Fruit fly (Drosophila melanogaster) whole organism, embryonic: Measurements from ENCODE around the gene CG4218.

ENCODE experiments used
- CG10147 ChIP-seq: fragments of 200-800 bp; sonication (Bioruptor generic); optimal IDR thresholded peaks from 2 replicates; lab custom pipeline; 2019; ENCODE audit warnings: missing biosample characterization, mild to moderate bottlenecking, missing genetic modification characterization, moderate library complexity
- CG10366 ChIP-seq: fragments of 200-800 bp; sonication (Bioruptor generic); IDR thresholded peaks from 2 replicates; pipeline ENCODE4 v1.3.6; 2022; ENCODE audit warnings: missing biosample characterization, missing genetic modification characterization
- CG14050 ChIP-seq: fragments of 200-800 bp; sonication (Bioruptor generic); IDR thresholded peaks from 3 replicates; pipeline ENCODE4 v1.3.6; 2022; ENCODE audit warnings: missing biosample characterization, missing genetic modification characterization
- CG3407 ChIP-seq: fragments of 200-800 bp; sonication (Bioruptor generic); optimal IDR thresholded peaks from 2 replicates; lab custom pipeline; 2018; ENCODE audit warnings: missing biosample characterization, mild to moderate bottlenecking, missing genetic modification characterization
- Doc3 ChIP-seq: fragments of 200-800 bp; sonication (Bioruptor generic); IDR thresholded peaks from 3 replicates; pipeline ENCODE4 v1.3.6; 2022; ENCODE audit warnings: missing biosample characterization, missing genetic modification characterization; ENCODE audit not compliant: partially characterized antibody
- Gug ChIP-seq: fragments of 200-800 bp; sonication (Bioruptor generic); IDR thresholded peaks from 4 replicates; pipeline ENCODE4 v1.3.6; 2022; ENCODE audit warnings: missing biosample characterization, missing genetic modification characterization
- NfI ChIP-seq: fragments of 200-800 bp; sonication (Bioruptor generic); optimal IDR thresholded peaks from 3 replicates; lab custom pipeline; 2018; ENCODE audit warnings: missing biosample characterization, mild to moderate bottlenecking, missing genetic modification characterization, moderate library complexity
- Ssrp ChIP-seq: fragments of 200-800 bp; sonication (Bioruptor generic); optimal IDR thresholded peaks from 2 replicates; lab custom pipeline; 2018; ENCODE audit warnings: missing biosample characterization, mild to moderate bottlenecking, missing genetic modification characterization, moderate library complexity
- cwo ChIP-seq: fragments of 200-800 bp; sonication (Bioruptor generic); optimal IDR thresholded peaks from 3 replicates; lab custom pipeline; 2017; ENCODE audit warnings: missing biosample characterization, missing genetic modification characterization, mild to moderate bottlenecking, moderate library complexity, missing genetic modification reagents
- dysf ChIP-seq: fragments of 200-800 bp; sonication (Bioruptor generic); IDR thresholded peaks from 3 replicates; pipeline ENCODE4 v1.3.6; 2022; ENCODE audit warnings: missing biosample characterization, missing genetic modification characterization
- gem ChIP-seq: fragments of 200-800 bp; sonication (Bioruptor generic); optimal IDR thresholded peaks from 2 replicates; lab custom pipeline; 2019; ENCODE audit warnings: missing biosample characterization, mild to moderate bottlenecking, missing genetic modification characterization, moderate library complexity
- kni ChIP-seq: fragments of 200-800 bp; sonication (Bioruptor generic); optimal IDR thresholded peaks from 3 replicates; lab custom pipeline; 2017; ENCODE audit warnings: mild to moderate bottlenecking, missing biosample characterization, missing genetic modification reagents, missing genetic modification characterization
- nau ChIP-seq: fragments of 200-800 bp; sonication (Bioruptor generic); optimal IDR thresholded peaks from 3 replicates; lab custom pipeline; 2017; ENCODE audit warnings: missing biosample characterization, mild to moderate bottlenecking, missing genetic modification characterization, missing genetic modification reagents
- sim ChIP-seq: fragments of 200-800 bp; sonication (Bioruptor generic); IDR thresholded peaks from 2 replicates; pipeline ENCODE4 v1.3.6; 2022; ENCODE audit warnings: missing biosample characterization, missing genetic modification characterization

DNA sequence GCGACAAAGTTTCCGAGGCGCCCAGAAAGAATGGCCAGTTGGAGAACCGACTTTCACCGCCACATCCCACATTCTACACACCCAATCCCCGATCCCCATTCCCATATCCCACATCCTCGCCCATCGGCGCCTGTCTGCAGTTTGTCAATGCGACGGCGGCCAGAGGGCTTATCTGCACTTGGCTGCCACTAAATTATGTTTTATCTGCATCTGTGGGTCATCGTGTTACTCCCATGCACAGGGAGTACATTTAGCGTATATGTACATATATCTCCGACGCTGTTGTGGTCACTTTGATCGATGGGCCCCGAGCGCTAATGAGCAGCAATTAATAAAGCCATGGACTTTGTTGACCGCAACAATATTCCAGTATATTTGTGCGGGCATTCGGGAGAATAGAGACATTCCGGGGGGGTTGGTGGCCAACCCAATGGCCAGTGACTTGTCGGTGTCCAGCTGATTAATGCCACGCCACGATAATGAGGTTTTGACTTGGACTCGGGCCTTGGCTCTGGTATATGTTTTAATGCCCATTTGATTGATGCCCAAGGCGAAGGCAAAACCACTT is 8.3 kb downstream of the CG4218 start:
- TF ChIP-seq NfI (no peak), CG10366 (GFP tag; lab: Robert Waterston, UW) (no peak), cwo (GFP tag; lab: Kevin White, UChicago) (no peak), sim (GFP tag; lab: Robert Waterston, UW) (no peak), Ssrp (no peak), kni (GFP tag; lab: Kevin White, UChicago) (peak; percentile 27), gem (no peak), Gug (GFP tag; lab: Robert Waterston, UW) (no peak), dysf (GFP tag; lab: Robert Waterston, UW) (no peak), nau (no peak), Doc3 (GFP tag; lab: Robert Waterston, UW) (no peak), CG10147 (no peak), CG3407 (GFP tag; lab: Kevin White, UChicago) (no peak), CG14050 (GFP tag; lab: Robert Waterston, UW) (no peak)
